Fruit fly (Drosophila melanogaster): ENCODE results near the gene CG32069.

dm6 chr3L:11041193-11041592 lies 21.2 kb downstream of the CG32069 start:
- TF ChIP-seq gl (tag; optimal IDR thresholded peaks at IDR 0.05) (no peak), CG15710 (tag; optimal IDR thresholded peaks at IDR 0.05) (no peak), Ets98B (GFP tag; IDR thresholded peaks at IDR 0.05) (no peak), CG10348 (GFP tag; IDR thresholded peaks at IDR 0.05) (no peak), CG8301 (tag; optimal IDR thresholded peaks at IDR 0.05) (no peak), fd96Ca (GFP tag; IDR thresholded peaks at IDR 0.05) (no peak), CG34367 (tag; optimal IDR thresholded peaks at IDR 0.05) (no peak), EcR (GFP tag; optimal IDR thresholded peaks at IDR 0.05) (no peak), Pif1B (GFP tag; optimal IDR thresholded peaks at IDR 0.05) (no peak), CG13204 (GFP tag; optimal IDR thresholded peaks at IDR 0.05) (no peak), Pif1A (GFP tag; optimal IDR thresholded peaks at IDR 0.05) (no peak), CG17806 (tag; optimal IDR thresholded peaks at IDR 0.05) (no peak)
